Worm (Caenorhabditis elegans) whole organism, late embryonic: ENCODE data around the gene rgef-1.

ENCODE experiments used
- C38D4.7 ChIP-seq: fragments of 200-800 bp; sonication (Bioruptor generic); optimal IDR thresholded peaks from 2 replicates; lab custom pipeline; 2018; ENCODE audit warnings: mild to moderate bottlenecking, missing genetic modification characterization, moderate library complexity, missing compliant biosample characterization
- F13H6.1 ChIP-seq: sonication (generic microtip); optimal IDR thresholded peaks from 2 replicates; lab custom pipeline; 2016; ENCODE audit warnings: missing genetic modification characterization, missing compliant biosample characterization
- K09A11.1 ChIP-seq: sonication (generic microtip); optimal IDR thresholded peaks from 2 replicates; lab custom pipeline; 2017; ENCODE audit warnings: antibody characterized with exemption, mild to moderate bottlenecking, missing genetic modification characterization, missing compliant biosample characterization; ENCODE audit not compliant: insufficient read depth
- T23F11.4 ChIP-seq: fragments of 200-800 bp; sonication (Bioruptor generic); optimal IDR thresholded peaks from 2 replicates; lab custom pipeline; 2018; ENCODE audit warnings: mild to moderate bottlenecking, missing genetic modification characterization, missing compliant biosample characterization
- Y22D7AL.16 ChIP-seq: sonication (generic microtip); optimal IDR thresholded peaks from 2 replicates; lab custom pipeline; 2016; ENCODE audit warnings: missing genetic modification characterization, missing compliant biosample characterization
- ahr-1 ChIP-seq: sonication (generic microtip); optimal IDR thresholded peaks from 2 replicates; lab custom pipeline; 2016; ENCODE audit warnings: missing genetic modification characterization, missing compliant biosample characterization
- ceh-14 ChIP-seq: sonication (generic microtip); optimal IDR thresholded peaks from 2 replicates; lab custom pipeline; 2016; ENCODE audit warnings: missing genotype, missing genetic modification characterization, missing compliant biosample characterization
- ceh-18 ChIP-seq: sonication (generic microtip); optimal IDR thresholded peaks from 2 replicates; lab custom pipeline; 2016; ENCODE audit warnings: missing genetic modification characterization, missing compliant biosample characterization
- ceh-2 ChIP-seq: sonication (generic microtip); optimal IDR thresholded peaks from 2 replicates; lab custom pipeline; 2016; ENCODE audit warnings: missing genotype, missing genetic modification characterization, missing compliant biosample characterization
- ceh-22 ChIP-seq: sonication (generic microtip); optimal IDR thresholded peaks from 2 replicates; lab custom pipeline; 2017; ENCODE audit warnings: missing biosample characterization, missing genetic modification characterization
- ceh-24 ChIP-seq: sonication (generic microtip); optimal IDR thresholded peaks from 2 replicates; lab custom pipeline; 2016; ENCODE audit warnings: mild to moderate bottlenecking, missing genetic modification characterization, missing compliant biosample characterization
- ceh-31 ChIP-seq: sonication (generic microtip); optimal IDR thresholded peaks from 2 replicates; lab custom pipeline; 2016; ENCODE audit warnings: missing genetic modification characterization, missing compliant biosample characterization
- ceh-34 ChIP-seq: sonication (generic microtip); optimal IDR thresholded peaks from 2 replicates; lab custom pipeline; 2016; ENCODE audit warnings: mild to moderate bottlenecking, missing genetic modification characterization, missing compliant biosample characterization
- ceh-45 ChIP-seq: fragments of 200-800 bp; sonication (Bioruptor generic); IDR thresholded peaks from 2 replicates; pipeline ENCODE4 v1.3.6; 2022; ENCODE audit warnings: missing genetic modification reagents, missing genetic modification characterization, missing compliant biosample characterization
- ceh-48 ChIP-seq: sonication (generic microtip); optimal IDR thresholded peaks from 2 replicates; lab custom pipeline; 2016; ENCODE audit warnings: missing genetic modification characterization, inconsistent platforms, missing compliant biosample characterization
- ceh-9 ChIP-seq: sonication (generic microtip); optimal IDR thresholded peaks from 2 replicates; lab custom pipeline; 2016; ENCODE audit warnings: mild to moderate bottlenecking, missing genetic modification characterization, inconsistent platforms, missing compliant biosample characterization
- che-1 ChIP-seq: sonication (generic microtip); optimal IDR thresholded peaks from 2 replicates; lab custom pipeline; 2016; ENCODE audit warnings: mild to moderate bottlenecking, missing genetic modification characterization, missing compliant biosample characterization
- dve-1 ChIP-seq: sonication (generic microtip); optimal IDR thresholded peaks from 2 replicates; lab custom pipeline; 2017; ENCODE audit warnings: antibody characterized with exemption, mild to moderate bottlenecking, missing genetic modification characterization, missing compliant biosample characterization
- elt-4 ChIP-seq: sonication (generic microtip); optimal IDR thresholded peaks from 2 replicates; lab custom pipeline; 2016; ENCODE audit warnings: missing genetic modification characterization, missing compliant biosample characterization
- ets-4 ChIP-seq: sonication (generic microtip); optimal IDR thresholded peaks from 2 replicates; lab custom pipeline; 2016; ENCODE audit warnings: missing genetic modification characterization, missing compliant biosample characterization
- eyg-1 ChIP-seq: sonication (generic microtip); optimal IDR thresholded peaks from 2 replicates; lab custom pipeline; 2016; ENCODE audit warnings: missing genotype, missing genetic modification characterization, missing compliant biosample characterization
- fax-1 ChIP-seq: sonication (generic microtip); optimal IDR thresholded peaks from 2 replicates; lab custom pipeline; 2016; ENCODE audit warnings: missing genotype, missing genetic modification characterization, missing compliant biosample characterization
- gmeb-2 ChIP-seq: sonication (generic microtip); optimal IDR thresholded peaks from 2 replicates; lab custom pipeline; 2016; ENCODE audit warnings: missing genetic modification characterization, inconsistent platforms, missing compliant biosample characterization
- hlh-6 ChIP-seq: sonication (generic microtip); optimal IDR thresholded peaks from 2 replicates; lab custom pipeline; 2016; ENCODE audit warnings: missing genotype, missing genetic modification characterization, missing compliant biosample characterization
- hlh-8 ChIP-seq: sonication (generic microtip); optimal IDR thresholded peaks from 2 replicates; lab custom pipeline; 2016; ENCODE audit warnings: missing genotype, missing genetic modification characterization, missing compliant biosample characterization
- lim-6 ChIP-seq: sonication (generic microtip); optimal IDR thresholded peaks from 2 replicates; lab custom pipeline; 2016; ENCODE audit warnings: missing genetic modification characterization, missing compliant biosample characterization
- lin-11 ChIP-seq: fragments of 200-800 bp; sonication (Bioruptor generic); optimal IDR thresholded peaks from 2 replicates; lab custom pipeline; 2018; ENCODE audit warnings: mild to moderate bottlenecking, missing genetic modification characterization, missing compliant biosample characterization
- mec-3 ChIP-seq: sonication (generic microtip); optimal IDR thresholded peaks from 2 replicates; lab custom pipeline; 2016; ENCODE audit warnings: borderline replicate concordance, missing genetic modification characterization, missing compliant biosample characterization
- nfya-1 ChIP-seq: sonication (generic microtip); optimal IDR thresholded peaks from 2 replicates; lab custom pipeline; 2017; ENCODE audit warnings: missing genetic modification characterization, mild to moderate bottlenecking, missing compliant biosample characterization, antibody characterized with exemption, moderate library complexity
- npax-4 ChIP-seq: sonication (generic microtip); optimal IDR thresholded peaks from 2 replicates; lab custom pipeline; 2016; ENCODE audit warnings: missing genetic modification characterization, missing compliant biosample characterization
- odd-2 ChIP-seq: sonication (generic microtip); optimal IDR thresholded peaks from 2 replicates; lab custom pipeline; 2017; ENCODE audit warnings: antibody characterized with exemption, mild to moderate bottlenecking, missing genetic modification characterization, missing compliant biosample characterization
- pat-9 ChIP-seq: fragments of 200-800 bp; sonication (Bioruptor generic); optimal IDR thresholded peaks from 2 replicates; lab custom pipeline; 2018; ENCODE audit warnings: mild to moderate bottlenecking, missing genetic modification characterization, moderate library complexity, missing compliant biosample characterization
- pha-2 ChIP-seq: sonication (generic microtip); optimal IDR thresholded peaks from 2 replicates; lab custom pipeline; 2017; ENCODE audit warnings: mild to moderate bottlenecking, missing genetic modification characterization, missing compliant biosample characterization
- pqm-1 ChIP-seq: sonication (generic microtip); optimal IDR thresholded peaks from 2 replicates; lab custom pipeline; 2016; ENCODE audit warnings: missing genetic modification characterization, missing compliant biosample characterization
- pros-1 ChIP-seq: fragments of 150-350 bp; optimal IDR thresholded peaks from 2 replicates; lab custom pipeline; 2014; ENCODE audit warnings: missing biosample characterization, missing genetic modification reagents, missing genetic modification characterization
- rnt-1 ChIP-seq: sonication (generic microtip); optimal IDR thresholded peaks from 2 replicates; lab custom pipeline; 2016; ENCODE audit warnings: missing genetic modification characterization, missing compliant biosample characterization
- sdc-2 ChIP-seq: sonication (generic microtip); optimal IDR thresholded peaks from 2 replicates; lab custom pipeline; 2016; ENCODE audit warnings: missing genotype, missing genetic modification characterization, missing compliant biosample characterization
- sox-2 ChIP-seq: fragments of 200-800 bp; sonication (Bioruptor generic); IDR thresholded peaks from 2 replicates; pipeline ENCODE4 v1.3.6; 2022; ENCODE audit warnings: missing genetic modification reagents, missing genetic modification characterization, missing compliant biosample characterization
- syd-9 ChIP-seq: sonication (generic microtip); optimal IDR thresholded peaks from 2 replicates; lab custom pipeline; 2016; ENCODE audit warnings: mild to moderate bottlenecking, missing genetic modification characterization, moderate library complexity, missing compliant biosample characterization
- tbx-2 ChIP-seq: sonication (generic microtip); optimal IDR thresholded peaks from 2 replicates; lab custom pipeline; 2016; ENCODE audit warnings: missing genetic modification characterization, missing compliant biosample characterization
- ttx-3 ChIP-seq: sonication (generic microtip); optimal IDR thresholded peaks from 2 replicates; lab custom pipeline; 2016; ENCODE audit warnings: missing genetic modification reagents, missing genetic modification characterization, missing compliant biosample characterization
- unc-3 ChIP-seq, 2 experiments: fragments of 200-800 bp in 1 of 2; sonication (Bioruptor generic) in 1 of 2; sonication (generic microtip) in 1 of 2; conservative IDR thresholded peaks in 1 of 2; optimal IDR thresholded peaks in 1 of 2; 2 replicates each; pipeline versions ENCODE4 v1.3.6 to Lab custom; 2016 to 2022; ENCODE audit warnings: missing compliant biosample characterization in 2 of 2, missing genetic modification characterization in 2 of 2, missing genetic modification reagents in 1 of 2
- unc-42 ChIP-seq: sonication (generic microtip); optimal IDR thresholded peaks from 2 replicates; lab custom pipeline; 2016; ENCODE audit warnings: missing genotype, missing genetic modification characterization, missing compliant biosample characterization
- unc-55 ChIP-seq: sonication (generic microtip); optimal IDR thresholded peaks from 2 replicates; lab custom pipeline; 2017; ENCODE audit warnings: missing biosample characterization, missing genetic modification reagents, missing genetic modification characterization
- unc-86 ChIP-seq: sonication (generic microtip); optimal IDR thresholded peaks from 2 replicates; lab custom pipeline; 2016; ENCODE audit warnings: missing genetic modification characterization, missing compliant biosample characterization
- zip-5 ChIP-seq: sonication (generic microtip); optimal IDR thresholded peaks from 2 replicates; lab custom pipeline; 2016; ENCODE audit warnings: missing genetic modification characterization, missing compliant biosample characterization
- ztf-16 ChIP-seq: sonication (generic microtip); optimal IDR thresholded peaks from 2 replicates; lab custom pipeline; 2017; ENCODE audit warnings: missing genetic modification characterization, missing compliant biosample characterization

Gene rgef-1

DNA sequence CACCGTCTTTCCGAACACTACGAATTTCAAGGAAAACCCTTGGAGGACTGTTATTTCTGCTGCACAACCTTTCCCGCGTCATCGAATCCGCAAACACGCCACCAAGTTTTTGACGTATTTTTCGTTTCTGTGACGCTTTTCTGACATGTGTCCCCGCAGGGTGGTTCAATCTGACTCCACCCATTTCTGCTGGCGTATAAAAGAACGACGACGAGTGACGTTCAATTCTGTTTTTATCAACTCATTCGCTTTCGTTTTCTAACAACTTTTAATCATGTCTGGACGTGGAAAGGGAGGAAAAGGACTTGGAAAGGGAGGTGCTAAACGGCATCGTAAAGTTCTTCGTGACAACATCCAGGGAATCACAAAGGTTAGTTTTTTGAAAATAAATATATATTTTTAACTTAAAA lies 14.6 kb downstream of the rgef-1 start, which contains the start of gene his-37 (continued):
- TF ChIP-seq unc-86 (tag; lab: Kevin White, UChicago) (peak; percentile 60), ceh-14 (tag; lab: Kevin White, UChicago) (peak; percentile 71), dve-1 (tag; lab: Kevin White, UChicago) (peak; percentile 95), npax-4 (tag; lab: Kevin White, UChicago) (no peak), T23F11.4 (GFP tag; lab: Kevin White, UChicago) (peak; percentile 38), F13H6.1 (no peak), mec-3 (no peak), C38D4.7 (GFP tag; lab: Kevin White, UChicago) (no peak), gmeb-2 (tag; lab: Kevin White, UChicago) (peak; percentile 16), unc-42 (peak; percentile 86), zip-5 (tag; lab: Kevin White, UChicago) (no peak), pat-9 (tag; lab: Kevin White, UChicago) (no peak), eyg-1 (no peak), ahr-1 (no peak), ceh-2 (tag; lab: Kevin White, UChicago) (peak; percentile 52), Y22D7AL.16 (no peak), pros-1 (peak; percentile 66), syd-9 (tag; lab: Kevin White, UChicago) (peak; percentile 57), ceh-9 (no peak), nfya-1 (tag; lab: Kevin White, UChicago) (peak; percentile 93), ceh-48 (tag; lab: Kevin White, UChicago) (peak; percentile 43), fax-1 (tag; lab: Kevin White, UChicago) (no peak), hlh-8 (tag; lab: Kevin White, UChicago) (peak; percentile 41), lim-6 (no peak), unc-3 (GFP tag; conservative IDR thresholded peaks at IDR 0.05; lab: Robert Waterston, UW) (no peak), unc-3 (tag; optimal IDR thresholded peaks at IDR 0.05; lab: Kevin White, UChicago) (peak; percentile 65), K09A11.1 (tag; lab: Kevin White, UChicago) (no peak), sox-2 (GFP tag; lab: Robert Waterston, UW) (no peak), elt-4 (tag; lab: Kevin White, UChicago) (no peak), ceh-18 (tag; lab: Kevin White, UChicago) (peak; percentile 96), ceh-45 (GFP tag; lab: Robert Waterston, UW) (no peak), lin-11 (tag; lab: Kevin White, UChicago) (no peak), pha-2 (peak; percentile 12), tbx-2 (tag; lab: Kevin White, UChicago) (peak; percentile 92), ets-4 (tag; lab: Kevin White, UChicago) (peak; percentile 86), rnt-1 (tag; lab: Kevin White, UChicago) (peak; percentile 93), ttx-3 (tag; lab: Kevin White, UChicago) (peak; percentile 38), unc-55 (peak; percentile 92)

DNA sequence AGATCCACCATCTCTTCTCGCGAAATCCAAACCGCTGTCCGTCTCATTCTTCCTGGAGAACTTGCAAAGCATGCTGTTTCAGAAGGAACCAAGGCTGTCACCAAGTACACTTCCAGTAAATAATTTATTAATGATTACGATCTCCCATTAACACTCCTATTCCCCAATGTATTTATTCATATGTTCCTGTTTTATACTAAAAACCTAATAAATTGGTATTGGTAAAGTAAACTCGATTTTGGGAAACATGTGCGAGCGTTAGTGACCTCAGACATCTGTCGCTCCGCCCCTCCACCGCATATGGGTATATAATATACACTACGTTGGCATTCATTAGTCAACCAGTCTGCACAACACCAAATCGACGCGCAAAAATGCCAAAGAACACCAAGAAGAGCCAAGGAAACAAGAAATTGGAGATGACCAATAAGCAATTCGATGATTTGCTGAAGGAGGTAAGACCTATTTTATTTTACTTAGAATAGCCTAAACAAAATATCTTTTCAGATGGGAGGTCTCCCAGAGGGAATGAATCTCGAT lies 15.4 kb downstream of the rgef-1 start, which contains the start of gene C50F4.6:
C50F4.6 (plus strand) TSS at position 51 of the 540 bp plus-strand sequence.
- TF ChIP-seq unc-3 (GFP tag; conservative IDR thresholded peaks at IDR 0.05; lab: Robert Waterston, UW), result no peak
- no peak for TF ChIP-seq unc-3 (tag; optimal IDR thresholded peaks at IDR 0.05; lab: Kevin White, UChicago)
- TF ChIP-seq nfya-1 (tag; lab: Kevin White, UChicago), result peak; percentile 22

DNA sequence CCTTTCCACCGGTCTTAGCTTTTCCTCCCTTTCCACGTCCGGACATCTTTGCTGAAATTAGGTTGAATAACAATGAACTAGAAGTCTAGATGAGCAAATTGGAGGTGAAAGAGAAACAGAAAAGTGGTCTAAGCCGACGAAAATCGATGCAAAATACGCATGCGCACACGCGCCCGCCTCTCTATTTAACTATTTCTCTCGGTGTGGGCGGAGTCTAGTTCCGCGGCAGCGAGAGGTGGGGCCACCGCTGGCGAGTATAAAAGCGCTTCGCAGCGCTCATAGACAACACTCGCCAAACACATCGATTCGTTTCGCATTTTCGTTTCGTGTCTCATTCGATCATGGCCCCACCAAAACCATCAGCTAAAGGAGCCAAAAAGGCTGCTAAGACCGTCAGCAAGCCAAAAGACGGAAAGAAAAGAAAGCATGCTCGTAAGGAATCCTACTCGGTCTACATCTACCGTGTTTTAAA lies 16.2 kb downstream of the rgef-1 start, which contains the start of the genes his-35 and his-41:
his-35 (minus strand) TSS at position 51 of the 472 bp plus-strand sequence.
his-41 (plus strand) TSS at position 299 of the 472 bp plus-strand sequence.
- TF ChIP-seq odd-2 (tag; lab: Kevin White, UChicago) (no peak), ahr-1 (no peak), nfya-1 (tag; lab: Kevin White, UChicago) (peak; percentile 39), dve-1 (tag; lab: Kevin White, UChicago) (peak; percentile 6), ceh-31 (peak; percentile 11), che-1 (tag; lab: Kevin White, UChicago) (no peak), ceh-48 (tag; lab: Kevin White, UChicago) (peak; percentile 56), ets-4 (tag; lab: Kevin White, UChicago) (no peak), gmeb-2 (tag; lab: Kevin White, UChicago) (no peak), rnt-1 (tag; lab: Kevin White, UChicago) (peak; percentile 11), ceh-24 (tag; lab: Kevin White, UChicago) (no peak), ceh-2 (tag; lab: Kevin White, UChicago) (no peak), ceh-45 (GFP tag; lab: Robert Waterston, UW) (no peak), ztf-16 (tag; lab: Kevin White, UChicago) (no peak), pqm-1 (no peak), tbx-2 (tag; lab: Kevin White, UChicago) (no peak), ceh-34 (tag; lab: Kevin White, UChicago) (no peak), sdc-2 (no peak), mec-3 (no peak), lim-6 (no peak), zip-5 (tag; lab: Kevin White, UChicago) (no peak), hlh-6 (no peak), ceh-22 (tag; lab: Kevin White, UChicago) (no peak)
